Worm (Caenorhabditis elegans): Measurements from ENCODE around the gene F33H12.1.
"Not testable (repeated sequence)": the region's sequence is repeated elsewhere in the genome, so short reads cannot be mapped to it uniquely, and the experiment has no call there.

ce11 chrII:2600176-2600575 is at the start of gene F33H12.1:
- TF ChIP-seq spr-1, attf-4, nhr-237, pqm-1, lin-39 (tag; optimal IDR thresholded peaks at IDR 0.05): not testable (repeated sequence)
